Fruit fly (Drosophila melanogaster): ENCODE results near the gene PolZ2.

PolZ2 gene

DNA sequence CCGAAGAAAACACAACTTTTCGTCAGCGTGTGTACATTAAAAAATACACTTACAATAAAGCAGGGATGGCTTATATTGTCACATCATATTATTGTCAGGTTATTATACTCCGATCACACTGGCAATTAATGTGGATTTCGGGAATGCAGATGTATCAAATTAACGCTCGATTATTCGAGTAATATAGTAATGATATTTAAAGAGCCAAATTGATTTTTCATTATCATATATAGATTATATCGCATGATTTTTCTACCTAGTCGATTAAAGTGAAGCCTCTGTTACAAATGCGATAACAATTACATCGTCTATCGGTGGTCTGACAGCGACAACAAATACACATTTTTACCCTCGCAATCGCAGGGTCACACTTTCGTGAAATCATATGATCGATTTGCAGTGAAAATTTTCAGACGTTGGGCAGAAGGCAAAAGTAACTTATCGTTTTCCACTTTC, 2.8 kb downstream of the PolZ2 start, which contains the start of the genes noi and Vha26 (continued):
- TF ChIP-seq oc (tag; optimal IDR thresholded peaks at IDR 0.05) (no peak), psq (GFP tag; optimal IDR thresholded peaks at IDR 0.05) (no peak), MTF-1 (GFP tag; optimal IDR thresholded peaks at IDR 0.05; ENCODE audit: borderline replicate concordance) (no peak), Nf-YC (tag; optimal IDR thresholded peaks at IDR 0.05) (peak; percentile 57), lmd (GFP tag; IDR thresholded peaks at IDR 0.05) (no peak), HLH4C (GFP tag; IDR thresholded peaks at IDR 0.05; ENCODE audit: partially characterized antibody) (peak; percentile 69), grau (tag; optimal IDR thresholded peaks at IDR 0.05) (peak; percentile 72), Fer1 (GFP tag; optimal IDR thresholded peaks at IDR 0.05) (peak; percentile 1), Nf-YB (GFP tag; optimal IDR thresholded peaks at IDR 0.05) (no peak), CG12744 (GFP tag; optimal IDR thresholded peaks at IDR 0.05) (peak; percentile 19), salm (tag; optimal IDR thresholded peaks at IDR 0.05) (no peak), zf30C (GFP tag; optimal IDR thresholded peaks at IDR 0.05) (peak; percentile 54), Dfd (GFP tag; optimal IDR thresholded peaks at IDR 0.05) (peak in 1 of 2 experiments; percentile 90), CG11560 (tag; IDR thresholded peaks at IDR 0.05) (peak; percentile 40; the same call in 2 of the 3 replicates), ara (GFP tag; IDR thresholded peaks at IDR 0.05) (no peak), Sox100B (GFP tag; optimal IDR thresholded peaks at IDR 0.05) (no peak), crp (GFP tag; optimal IDR thresholded peaks at IDR 0.05) (peak in 1 of 2 experiments; percentile 87), ATbp (GFP tag; optimal IDR thresholded peaks at IDR 0.05) (no peak), ap (GFP tag; IDR thresholded peaks at IDR 0.05) (no peak), CG17829 (tag; optimal IDR thresholded peaks at IDR 0.05) (peak; percentile 73), eve (GFP tag; optimal IDR thresholded peaks at IDR 0.05) (no peak), Sry-β (GFP tag; optimal IDR thresholded peaks at IDR 0.05) (peak; percentile 18), CG2129 (GFP tag; IDR thresholded peaks at IDR 0.05; ENCODE audit: partially characterized antibody) (peak; percentile 51), Oli (tag; optimal IDR thresholded peaks at IDR 0.05) (no peak), E2f1 (GFP tag; IDR thresholded peaks at IDR 0.05) (no peak), stc (GFP tag; IDR thresholded peaks at IDR 0.05) (no peak), her (GFP tag; optimal IDR thresholded peaks at IDR 0.05) (no peak), CG7987 (GFP tag; optimal IDR thresholded peaks at IDR 0.05) (no peak), trem (tag; optimal IDR thresholded peaks at IDR 0.05) (peak; percentile 91), CG17359 (tag; optimal IDR thresholded peaks at IDR 0.05) (peak; percentile 25), mam (GFP tag; optimal IDR thresholded peaks at IDR 0.05) (peak; percentile 65), NC2β (GFP tag; optimal IDR thresholded peaks at IDR 0.05) (no peak), CG42726 (GFP tag; IDR thresholded peaks at IDR 0.05; ENCODE audit: partially characterized antibody) (no peak), btn (GFP tag; optimal IDR thresholded peaks at IDR 0.05) (no peak), Fer2 (tag; optimal IDR thresholded peaks at IDR 0.05) (peak; percentile 8), Dip3 (GFP tag; optimal IDR thresholded peaks at IDR 0.05) (peak; percentile 29), jing (GFP tag; optimal IDR thresholded peaks at IDR 0.05) (no peak), CG3726 (GFP tag; IDR thresholded peaks at IDR 0.05) (no peak), BEAF-32 (GFP tag; optimal IDR thresholded peaks at IDR 0.05) (peak; percentile 77), PHDP (tag; optimal IDR thresholded peaks at IDR 0.05) (no peak), CG2678 (tag; optimal IDR thresholded peaks at IDR 0.05) (no peak), MESR4 (GFP tag; optimal IDR thresholded peaks at IDR 0.05) (no peak)

All from whole organism, embryonic.